Worm (Caenorhabditis elegans) whole organism, L4 larva: ENCODE measurements around the gene rfc-4.
A peak's percentile ranks its signal among the peaks of the same experiment; 100 is the strongest.

ENCODE experiments used
- F49E8.2 ChIP-seq: sonication (generic microtip); optimal IDR thresholded peaks from 2 replicates; lab custom pipeline; 2016; ENCODE audit warnings: missing compliant biosample characterization, mild to moderate bottlenecking, missing genetic modification characterization, borderline replicate concordance
- R02D3.7 ChIP-seq: fragments of 150-350 bp; sonication (generic microtip); optimal IDR thresholded peaks from 3 replicates; lab custom pipeline; 2014; ENCODE audit warnings: missing biosample characterization, missing genetic modification characterization
- T20F7.1 ChIP-seq: fragments of 200-800 bp; sonication (Bioruptor generic); optimal IDR thresholded peaks from 2 replicates; lab custom pipeline; 2018; ENCODE audit warnings: mild to moderate bottlenecking, missing genetic modification characterization, missing compliant biosample characterization
- T26A8.4 ChIP-seq: fragments of 200-800 bp; sonication (Bioruptor generic); IDR thresholded peaks from 2 replicates; pipeline ENCODE4 v1.3.6; 2022; ENCODE audit warnings: missing genetic modification characterization, missing compliant biosample characterization
- Y48G9A.11 ChIP-seq: fragments of 200-800 bp; sonication (Bioruptor generic); IDR thresholded peaks from 2 replicates; pipeline ENCODE4 v1.3.6; 2022; ENCODE audit warnings: missing genetic modification reagents, missing genetic modification characterization, missing compliant biosample characterization
- Y5F2A.4 ChIP-seq: fragments of 200-800 bp; sonication (Bioruptor generic); optimal IDR thresholded peaks from 2 replicates; lab custom pipeline; 2018; ENCODE audit warnings: mild to moderate bottlenecking, missing genetic modification characterization, missing compliant biosample characterization
- Y75B8A.6 ChIP-seq: fragments of 200-800 bp; sonication (Bioruptor generic); IDR thresholded peaks from 2 replicates; pipeline ENCODE4 v1.3.6; 2022; ENCODE audit warnings: missing genetic modification reagents, missing genetic modification characterization, missing compliant biosample characterization
- aha-1 ChIP-seq: fragments of 150-350 bp; peaks from one replicate; lab custom pipeline; 2014; ENCODE audit warnings: missing biosample characterization, missing genetic modification characterization
- aly-2 ChIP-seq: sonication (generic microtip); optimal IDR thresholded peaks from 2 replicates; lab custom pipeline; 2018; ENCODE audit warnings: missing biosample characterization, missing genetic modification characterization
- arid-1 ChIP-seq: fragments of 200-800 bp; sonication (Bioruptor generic); conservative IDR thresholded peaks from 2 replicates; pipeline ENCODE4 v1.3.6; 2022; ENCODE audit warnings: missing genetic modification reagents, missing genetic modification characterization, missing compliant biosample characterization
- attf-4 ChIP-seq: sonication (generic microtip); optimal IDR thresholded peaks from 3 replicates; lab custom pipeline; 2017; ENCODE audit warnings: missing biosample characterization, missing genetic modification characterization
- ceh-44 ChIP-seq: fragments of 200-800 bp; sonication (Bioruptor generic); IDR thresholded peaks from 2 replicates; pipeline ENCODE4 v1.3.6; 2022; ENCODE audit warnings: missing genetic modification reagents, missing genetic modification characterization, missing compliant biosample characterization
- ctbp-1 ChIP-seq: fragments of 200-800 bp; sonication (Bioruptor generic); IDR thresholded peaks from 2 replicates; pipeline ENCODE4 v1.3.6; 2022; ENCODE audit warnings: missing genetic modification reagents, missing genetic modification characterization, missing compliant biosample characterization
- daf-16 ChIP-seq, 3 experiments: sonication (generic microtip); optimal IDR thresholded peaks; 2 replicates each; lab custom pipeline; 2016 to 2017; ENCODE audit warnings: missing genetic modification characterization in 3 of 3, missing genetic modification reagents in 3 of 3, mild to moderate bottlenecking in 2 of 3, missing compliant biosample characterization in 2 of 3, missing biosample characterization in 1 of 3, moderate library complexity in 1 of 3
- daf-8 ChIP-seq: fragments of 200-800 bp; sonication (Bioruptor generic); IDR thresholded peaks from 2 replicates; pipeline ENCODE4 v1.3.6; 2022; ENCODE audit warnings: missing genetic modification characterization, missing compliant biosample characterization
- dmd-9 ChIP-seq: fragments of 200-800 bp; sonication (Bioruptor generic); IDR thresholded peaks from 2 replicates; pipeline ENCODE4 v1.3.6; 2022; ENCODE audit warnings: missing genetic modification reagents, missing genetic modification characterization, missing compliant biosample characterization
- dpl-1 ChIP-seq: fragments of 150-350 bp; optimal IDR thresholded peaks from 2 replicates; lab custom pipeline; 2014; ENCODE audit warnings: missing biosample characterization, missing genetic modification reagents, missing genetic modification characterization
- dve-1 ChIP-seq: sonication (generic microtip); optimal IDR thresholded peaks from 2 replicates; lab custom pipeline; 2017; ENCODE audit warnings: antibody characterized with exemption, mild to moderate bottlenecking, missing genetic modification characterization, missing compliant biosample characterization; ENCODE audit not compliant: insufficient read depth
- hlh-11 ChIP-seq: fragments of 200-800 bp; sonication (Bioruptor generic); optimal IDR thresholded peaks from 2 replicates; lab custom pipeline; 2018; ENCODE audit warnings: mild to moderate bottlenecking, missing genetic modification characterization, missing compliant biosample characterization
- hlh-30 ChIP-seq: sonication (generic microtip); optimal IDR thresholded peaks from 2 replicates; lab custom pipeline; 2017; ENCODE audit warnings: antibody characterized with exemption, mild to moderate bottlenecking, missing genetic modification characterization, missing compliant biosample characterization; ENCODE audit not compliant: insufficient read depth
- lim-7 ChIP-seq: fragments of 200-800 bp; sonication (Bioruptor generic); IDR thresholded peaks from 2 replicates; pipeline ENCODE4 v1.3.6; 2022; ENCODE audit warnings: missing genetic modification characterization, missing compliant biosample characterization
- lin-1 ChIP-seq: fragments of 200-800 bp; sonication (Bioruptor generic); IDR thresholded peaks from 2 replicates; pipeline ENCODE4 v1.3.6; 2022; ENCODE audit warnings: missing genetic modification reagents, missing genetic modification characterization, missing compliant biosample characterization
- lin-13 ChIP-seq: fragments of 150-350 bp; optimal IDR thresholded peaks from 2 replicates; lab custom pipeline; 2014; ENCODE audit warnings: missing biosample characterization, missing genetic modification reagents, missing genetic modification characterization
- lin-29 ChIP-seq: fragments of 200-800 bp; sonication (Bioruptor generic); IDR thresholded peaks from 2 replicates; pipeline ENCODE4 v1.3.6; 2022; ENCODE audit warnings: missing genetic modification reagents, missing genetic modification characterization, missing compliant biosample characterization
- lin-38 ChIP-seq: fragments of 200-800 bp; sonication (Bioruptor generic); IDR thresholded peaks from 2 replicates; pipeline ENCODE4 v1.3.6; 2022; ENCODE audit warnings: missing genetic modification reagents, missing genetic modification characterization, missing compliant biosample characterization
- lsy-2 ChIP-seq, 2 experiments: fragments of 150-350 bp in 1 of 2; sonication (generic microtip) in 1 of 2; optimal IDR thresholded peaks; 2 replicates each; lab custom pipeline; 2014 to 2017; ENCODE audit warnings: missing biosample characterization in 2 of 2, missing genetic modification characterization in 2 of 2
- madf-9 ChIP-seq: fragments of 200-800 bp; sonication (Bioruptor generic); conservative IDR thresholded peaks from 2 replicates; pipeline ENCODE4 v1.3.6; 2022; ENCODE audit warnings: missing genetic modification reagents, missing genetic modification characterization, missing compliant biosample characterization
- mdt-29 ChIP-seq: fragments of 200-800 bp; sonication (Bioruptor generic); IDR thresholded peaks from 2 replicates; pipeline ENCODE4 v1.3.6; 2022; ENCODE audit warnings: missing genetic modification reagents, missing genetic modification characterization, missing compliant biosample characterization
- mes-2 ChIP-seq: sonication (generic microtip); optimal IDR thresholded peaks from 2 replicates; lab custom pipeline; 2016; ENCODE audit warnings: missing genotype, mild to moderate bottlenecking, missing genetic modification characterization, missing compliant biosample characterization; ENCODE audit not compliant: poor library complexity, severe bottlenecking
- mxl-3 ChIP-seq: fragments of 200-800 bp; sonication (Bioruptor generic); optimal IDR thresholded peaks from 2 replicates; lab custom pipeline; 2018; ENCODE audit warnings: mild to moderate bottlenecking, missing genetic modification characterization, missing compliant biosample characterization
- nhr-10 ChIP-seq: fragments of 150-350 bp; optimal IDR thresholded peaks from 2 replicates; lab custom pipeline; 2014; ENCODE audit warnings: missing biosample characterization, missing genetic modification characterization
- nhr-102 ChIP-seq: sonication (generic microtip); optimal IDR thresholded peaks from 2 replicates; lab custom pipeline; 2016; ENCODE audit warnings: mild to moderate bottlenecking, missing genetic modification characterization, moderate library complexity, missing compliant biosample characterization
- nhr-48 ChIP-seq: sonication (generic microtip); optimal IDR thresholded peaks from 2 replicates; lab custom pipeline; 2016; ENCODE audit warnings: mild to moderate bottlenecking, missing genetic modification characterization, missing compliant biosample characterization
- pha-4 ChIP-seq, 2 experiments: fragments of 150-350 bp in 1 of 2; fragments of 200-800 bp in 1 of 2; sonication (Bioruptor generic) in 1 of 2; IDR thresholded peaks in 1 of 2; optimal IDR thresholded peaks in 1 of 2; 2 replicates each; pipeline versions ENCODE4 v1.3.6 to Lab custom; 2014 to 2022; ENCODE audit warnings: missing genetic modification characterization in 2 of 2, missing genetic modification reagents in 2 of 2, missing biosample characterization in 1 of 2, missing compliant biosample characterization in 1 of 2
- set-16 ChIP-seq: fragments of 200-800 bp; sonication (Bioruptor generic); IDR thresholded peaks from 2 replicates; pipeline ENCODE4 v1.3.6; 2022; ENCODE audit warnings: missing genetic modification reagents, missing genetic modification characterization, missing compliant biosample characterization
- snpc-1.2 ChIP-seq: fragments of 200-800 bp; sonication (Bioruptor generic); IDR thresholded peaks from 2 replicates; pipeline ENCODE4 v1.3.6; 2022; ENCODE audit warnings: missing genetic modification reagents, missing genetic modification characterization, missing compliant biosample characterization
- spr-3 ChIP-seq: fragments of 200-800 bp; sonication (Bioruptor generic); optimal IDR thresholded peaks from 2 replicates; lab custom pipeline; 2018; ENCODE audit warnings: mild to moderate bottlenecking, missing genetic modification characterization, missing compliant biosample characterization
- tra-1 ChIP-seq: fragments of 200-800 bp; sonication (Bioruptor generic); IDR thresholded peaks from 2 replicates; pipeline ENCODE4 v1.3.6; 2022; ENCODE audit warnings: missing genetic modification reagents, missing genetic modification characterization, missing compliant biosample characterization
- unc-130 ChIP-seq: sonication (generic microtip); optimal IDR thresholded peaks from 2 replicates; lab custom pipeline; 2016; ENCODE audit warnings: missing genetic modification reagents, missing genetic modification characterization, missing compliant biosample characterization
- unc-39 ChIP-seq: sonication (generic microtip); optimal IDR thresholded peaks from 2 replicates; lab custom pipeline; 2017; ENCODE audit warnings: missing biosample characterization, missing genetic modification characterization
- zag-1 ChIP-seq: fragments of 150-350 bp; optimal IDR thresholded peaks from 2 replicates; lab custom pipeline; 2014; ENCODE audit warnings: missing biosample characterization, missing genetic modification characterization
- zfp-3 ChIP-seq: fragments of 200-800 bp; sonication (Bioruptor generic); conservative IDR thresholded peaks from 2 replicates; pipeline ENCODE4 v1.3.6; 2022; ENCODE audit warnings: missing genetic modification reagents, missing genetic modification characterization, missing compliant biosample characterization

Gene rfc-4

DNA sequence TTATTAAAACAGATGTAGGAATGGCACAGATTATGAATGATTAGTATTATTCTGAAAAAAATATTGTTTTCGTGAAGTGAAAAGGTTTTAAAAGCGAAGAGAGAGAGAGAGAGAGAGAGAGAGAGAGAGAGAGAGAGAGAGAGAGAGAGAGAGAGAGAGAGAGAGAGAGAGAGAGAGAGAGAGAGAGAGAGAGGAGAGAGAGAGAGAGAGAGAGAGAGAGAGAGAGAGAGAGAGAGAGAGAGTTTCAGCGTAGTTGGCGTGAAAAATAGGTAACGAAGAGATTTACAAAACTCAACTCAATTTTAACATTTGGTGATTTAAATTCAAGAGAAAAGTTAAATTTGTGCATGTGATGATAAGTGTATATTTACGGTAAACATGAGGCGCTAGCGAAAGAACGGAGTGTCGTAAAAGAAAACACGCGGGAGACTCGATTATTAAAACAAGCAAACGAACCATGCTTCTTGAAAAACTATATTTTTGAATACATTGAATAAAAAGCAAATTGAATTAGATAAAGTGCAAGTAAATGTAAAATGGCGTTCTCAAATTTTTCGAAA, 3.9 kb upstream of the rfc-4 start, which contains the start of gene panl-2 (continued):
- no peak for TF ChIP-seq tra-1 (GFP tag; lab: Robert Waterston, UW)
- no peak for TF ChIP-seq nhr-10
- TF ChIP-seq dpl-1 (GFP tag; lab: Kevin White, UChicago): peak; percentile 86

DNA sequence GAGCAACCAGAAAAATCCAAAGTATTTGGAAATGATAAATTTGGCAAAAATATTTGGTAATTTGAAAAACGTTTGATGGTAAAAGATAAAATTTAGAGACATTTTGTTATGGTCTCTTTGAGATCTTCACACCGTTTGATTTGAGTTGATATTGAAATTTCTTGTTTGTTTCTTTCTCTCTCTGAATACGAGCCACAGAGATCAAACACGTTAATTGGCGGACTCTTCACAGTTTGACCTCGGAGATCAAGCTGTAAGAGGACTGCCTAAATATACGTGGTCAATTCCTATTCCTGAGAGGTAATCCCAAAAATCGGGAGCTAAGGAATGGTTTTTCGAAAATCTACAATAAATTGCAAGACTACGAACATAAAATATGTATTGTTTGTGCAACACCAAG, 3.4 kb upstream of the rfc-4 start:
- no peak for TF ChIP-seq mdt-29 (GFP tag; lab: Robert Waterston, UW)
- no peak for TF ChIP-seq hlh-30 (tag; lab: Kevin White, UChicago)
- TF ChIP-seq attf-4 (tag; lab: Kevin White, UChicago): no peak
- TF ChIP-seq nhr-48 (tag; lab: Kevin White, UChicago): no peak
- no peak for TF ChIP-seq Y5F2A.4
- no peak for TF ChIP-seq ctbp-1 (GFP tag; lab: Robert Waterston, UW)
- TF ChIP-seq zag-1 (tag; lab: Kevin White, UChicago): no peak
- TF ChIP-seq, all 104 proteins: peak for 0

DNA sequence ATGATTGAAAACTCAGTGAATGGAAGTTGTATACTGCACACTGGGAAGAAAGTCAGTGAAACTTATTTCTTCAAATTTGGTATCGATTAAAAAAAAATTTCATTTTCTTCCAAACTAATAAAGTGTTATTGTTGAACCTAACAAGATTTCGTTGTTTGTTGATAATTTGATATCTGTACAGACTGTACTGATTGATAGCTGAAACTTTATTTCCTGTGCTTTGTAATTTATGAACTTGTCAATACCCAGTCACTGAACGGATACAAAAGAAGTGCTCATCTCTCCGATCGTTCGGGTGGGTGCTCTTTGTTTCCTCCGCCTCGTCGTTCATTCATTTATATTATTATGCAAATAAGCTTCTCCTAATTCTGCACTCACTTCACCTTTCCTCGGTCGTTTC, 3.0 kb upstream of the rfc-4 start, which contains the start of gene F31E3.12:
Gene F31E3.12, plus strand, starts transcription at position 301 of the 400 bp plus-strand sequence.
- TF ChIP-seq hlh-11 (tag; lab: Kevin White, UChicago) (no peak), dmd-9 (GFP tag; lab: Robert Waterston, UW) (no peak), madf-9 (GFP tag; lab: Robert Waterston, UW) (no peak), aha-1 (peak; percentile 7), daf-8 (GFP tag; lab: Robert Waterston, UW) (no peak)

DNA sequence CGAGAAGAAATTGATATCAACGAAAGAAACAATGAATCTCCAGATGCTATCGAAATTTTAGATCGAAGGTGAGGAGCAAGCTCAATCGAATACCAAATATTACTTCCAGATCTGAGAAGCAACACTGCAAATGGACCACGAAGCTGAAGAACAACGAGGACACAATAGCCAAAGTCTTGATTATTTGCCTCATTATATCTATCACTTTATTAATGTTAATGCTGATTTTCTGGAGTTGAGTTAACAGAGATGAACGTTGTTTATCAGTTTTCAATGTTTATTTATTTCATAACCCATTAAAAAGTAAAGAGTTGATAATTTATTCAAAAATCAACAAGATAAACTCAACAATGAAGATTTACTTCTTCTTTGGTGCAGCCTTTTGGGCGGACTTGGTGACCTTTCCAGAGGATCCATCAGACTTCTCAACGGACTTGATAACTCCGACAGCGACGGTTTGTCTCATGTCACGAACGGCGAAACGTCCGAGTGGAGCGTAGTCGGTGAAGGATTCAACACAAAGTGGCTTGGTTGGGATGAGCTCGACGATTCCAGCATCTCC, 2.2 kb upstream of the rfc-4 start:
- peak; percentile 76 for TF ChIP-seq arid-1 (GFP tag; lab: Robert Waterston, UW)
- TF ChIP-seq dve-1 (tag; lab: Kevin White, UChicago): no peak
- peak; percentile 27; the same call in 1 of the 2 replicates for TF ChIP-seq lin-1
- TF ChIP-seq F49E8.2 (tag; lab: Kevin White, UChicago): peak; percentile 90
- TF ChIP-seq daf-16 (GFP tag; optimal IDR thresholded peaks at IDR 0.05; lab: Kevin White, UChicago): no peak
- TF ChIP-seq daf-16 (tag; optimal IDR thresholded peaks at IDR 0.05; lab: Kevin White, UChicago): peak; percentile 14
- TF ChIP-seq ceh-44 (GFP tag; lab: Robert Waterston, UW): no peak
- peak; percentile 37 for TF ChIP-seq mes-2 (tag; lab: Kevin White, UChicago)
- TF ChIP-seq unc-39: no peak
- peak; percentile 76 for TF ChIP-seq snpc-1.2 (GFP tag; lab: Robert Waterston, UW)
- peak; percentile 28; the same call in 1 of the 2 replicates for TF ChIP-seq tra-1 (GFP tag; lab: Robert Waterston, UW)
- no peak for TF ChIP-seq set-16 (GFP tag; lab: Robert Waterston, UW)
- no peak for TF ChIP-seq aly-2
- peak; percentile 6; the same call in 1 of the 2 replicates for TF ChIP-seq lim-7 (GFP tag; lab: Robert Waterston, UW)
- TF ChIP-seq Y48G9A.11 (GFP tag; lab: Robert Waterston, UW): peak; percentile 84
- TF ChIP-seq aha-1: peak; percentile 20
- TF ChIP-seq lin-29 (GFP tag; lab: Robert Waterston, UW): no peak
- TF ChIP-seq mxl-3 (GFP tag; lab: Kevin White, UChicago): no peak
- peak; percentile 32 for TF ChIP-seq T20F7.1 (GFP tag; lab: Kevin White, UChicago)
- TF ChIP-seq pha-4 (GFP tag; IDR thresholded peaks at IDR 0.05; lab: Robert Waterston, UW): peak; percentile 59; the same call in 1 of the 2 replicates
- no peak for TF ChIP-seq pha-4 (tag; optimal IDR thresholded peaks at IDR 0.05; lab: Kevin White, UChicago)
- TF ChIP-seq nhr-102 (tag; lab: Kevin White, UChicago): no peak
- peak in 1 of 2 experiments; percentile 52 for TF ChIP-seq lsy-2 (tag; optimal IDR thresholded peaks at IDR 0.05; lab: Kevin White, UChicago)
- peak; percentile 44 for TF ChIP-seq Y5F2A.4
- 0 out of 2 replicates have a peak, but pooled peaks have one; percentile 24 for TF ChIP-seq Y75B8A.6 (GFP tag; lab: Robert Waterston, UW)
- TF ChIP-seq unc-130 (GFP tag; lab: Kevin White, UChicago): peak; percentile 76
- TF ChIP-seq lin-13: peak; percentile 17
- TF ChIP-seq spr-3 (GFP tag; lab: Kevin White, UChicago): no peak
- TF ChIP-seq R02D3.7 (tag; lab: Kevin White, UChicago): peak; percentile 25
- TF ChIP-seq lin-38: peak; percentile 70
- peak; percentile 34; the same call in 1 of the 2 replicates for TF ChIP-seq zfp-3 (GFP tag; lab: Robert Waterston, UW)
- TF ChIP-seq T26A8.4 (GFP tag; lab: Robert Waterston, UW): peak; percentile 52; the same call in 1 of the 2 replicates
